Fruit fly (Drosophila melanogaster) whole organism, embryonic: ENCODE measurements around the gene Rai1.

Source experiments
- BEAF-32 ChIP-seq: fragments of 200-800 bp; sonication (Bioruptor generic); optimal IDR thresholded peaks from 3 replicates; lab custom pipeline; 2017; ENCODE audit warnings: missing biosample characterization, missing genetic modification characterization, mild to moderate bottlenecking, moderate library complexity, missing genetic modification reagents
- Blimp-1 ChIP-seq: fragments of 200-800 bp; sonication (Bioruptor generic); optimal IDR thresholded peaks from 3 replicates; lab custom pipeline; 2018; ENCODE audit warnings: missing biosample characterization, missing genetic modification characterization, mild to moderate bottlenecking, moderate library complexity, missing genetic modification reagents
- CG10565 ChIP-seq: fragments of 200-800 bp; sonication (Bioruptor generic); optimal IDR thresholded peaks from 3 replicates; lab custom pipeline; 2016; ENCODE audit warnings: missing biosample characterization, mild to moderate bottlenecking, missing genetic modification characterization
- CG11093 ChIP-seq: fragments of 200-800 bp; sonication (Bioruptor generic); IDR thresholded peaks from 3 replicates; pipeline ENCODE4 v1.3.6; 2022; ENCODE audit warnings: missing biosample characterization, missing genetic modification characterization
- CG11456 ChIP-seq: fragments of 200-800 bp; sonication (Bioruptor generic); IDR thresholded peaks from 3 replicates; pipeline ENCODE4 v1.3.6; 2022; ENCODE audit warnings: missing biosample characterization, missing genetic modification characterization
- CG12659 ChIP-seq: fragments of 200-800 bp; sonication (Bioruptor generic); optimal IDR thresholded peaks from 3 replicates; lab custom pipeline; 2017; ENCODE audit warnings: mild to moderate bottlenecking, missing biosample characterization, missing genetic modification reagents, missing genetic modification characterization
- CG14014 ChIP-seq: fragments of 200-800 bp; sonication (Bioruptor generic); IDR thresholded peaks from 2 replicates; pipeline ENCODE4 v1.3.6; 2022; ENCODE audit warnings: missing biosample characterization, missing genetic modification characterization
- CG1529 ChIP-seq: fragments of 200-800 bp; sonication (Bioruptor generic); optimal IDR thresholded peaks from 3 replicates; lab custom pipeline; 2018; ENCODE audit warnings: missing biosample characterization, missing genetic modification characterization
- CG15601 ChIP-seq: fragments of 200-800 bp; sonication (Bioruptor generic); optimal IDR thresholded peaks from 3 replicates; lab custom pipeline; 2019; ENCODE audit warnings: missing biosample characterization, mild to moderate bottlenecking, missing genetic modification characterization, moderate library complexity
- CG1602 ChIP-seq: fragments of 200-800 bp; sonication (Bioruptor generic); optimal IDR thresholded peaks from 3 replicates; lab custom pipeline; 2016; ENCODE audit warnings: missing biosample characterization, missing genetic modification characterization
- CG17328 ChIP-seq: fragments of 200-800 bp; sonication (Bioruptor generic); IDR thresholded peaks from 2 replicates; pipeline ENCODE4 v1.3.6; 2022; ENCODE audit warnings: missing biosample characterization, missing genetic modification characterization
- CG17912 ChIP-seq: fragments of 200-800 bp; sonication (Bioruptor generic); optimal IDR thresholded peaks from 2 replicates; lab custom pipeline; 2018; ENCODE audit warnings: missing biosample characterization, mild to moderate bottlenecking, missing genetic modification characterization
- CG18599 ChIP-seq: fragments of 200-800 bp; sonication (Bioruptor generic); optimal IDR thresholded peaks from 3 replicates; lab custom pipeline; 2017; ENCODE audit warnings: missing biosample characterization, missing genetic modification characterization, mild to moderate bottlenecking, moderate library complexity, missing genetic modification reagents
- CG30403 ChIP-seq: fragments of 200-800 bp; sonication (Bioruptor generic); optimal IDR thresholded peaks from 3 replicates; lab custom pipeline; 2016; ENCODE audit warnings: missing biosample characterization, missing genetic modification characterization
- CG32772 ChIP-seq: fragments of 200-800 bp; sonication (Bioruptor generic); IDR thresholded peaks from 2 replicates; pipeline ENCODE4 v1.3.6; 2022; ENCODE audit warnings: missing biosample characterization, missing genetic modification characterization
- CG3838 ChIP-seq: fragments of 200-800 bp; sonication (Bioruptor generic); optimal IDR thresholded peaks from 3 replicates; lab custom pipeline; 2016; ENCODE audit warnings: missing biosample characterization, missing genetic modification characterization
- CG4707 ChIP-seq: fragments of 200-800 bp; sonication (Bioruptor generic); optimal IDR thresholded peaks from 2 replicates; lab custom pipeline; 2018; ENCODE audit warnings: missing biosample characterization, mild to moderate bottlenecking, missing genetic modification characterization, moderate library complexity
- CG5180 ChIP-seq: fragments of 200-800 bp; sonication (Bioruptor generic); optimal IDR thresholded peaks from 3 replicates; lab custom pipeline; 2017; ENCODE audit warnings: missing biosample characterization, missing genetic modification characterization, mild to moderate bottlenecking, moderate library complexity, missing genetic modification reagents
- CG6254 ChIP-seq: fragments of 200-800 bp; sonication (Bioruptor generic); optimal IDR thresholded peaks from 3 replicates; lab custom pipeline; 2017; ENCODE audit warnings: mild to moderate bottlenecking, missing biosample characterization, missing genetic modification reagents, missing genetic modification characterization
- CG6272 ChIP-seq: fragments of 200-800 bp; sonication (Bioruptor generic); IDR thresholded peaks from 2 replicates; pipeline ENCODE4 v1.3.6; 2022; ENCODE audit warnings: missing biosample characterization, missing genetic modification characterization
- CG6683 ChIP-seq: fragments of 200-800 bp; sonication (Bioruptor generic); optimal IDR thresholded peaks from 2 replicates; lab custom pipeline; 2017; ENCODE audit warnings: missing biosample characterization, mild to moderate bottlenecking, missing genetic modification characterization, missing genetic modification reagents
- CG8388 ChIP-seq: fragments of 200-800 bp; sonication (Bioruptor generic); optimal IDR thresholded peaks from 2 replicates; lab custom pipeline; 2019; ENCODE audit warnings: missing biosample characterization, mild to moderate bottlenecking, missing genetic modification characterization, moderate library complexity
- CkIIα-i1 ChIP-seq: fragments of 200-800 bp; sonication (Bioruptor generic); IDR thresholded peaks from 2 replicates; pipeline ENCODE4 v1.3.6; 2022; ENCODE audit warnings: missing biosample characterization, missing genetic modification characterization
- Doc3 ChIP-seq: fragments of 200-800 bp; sonication (Bioruptor generic); IDR thresholded peaks from 3 replicates; pipeline ENCODE4 v1.3.6; 2022; ENCODE audit warnings: missing biosample characterization, missing genetic modification characterization; ENCODE audit not compliant: partially characterized antibody
- H2.0 ChIP-seq: fragments of 200-800 bp; sonication (Bioruptor generic); IDR thresholded peaks from 2 replicates; pipeline ENCODE4 v1.3.6; 2022; ENCODE audit warnings: missing biosample characterization, missing genetic modification characterization
- HLH54F ChIP-seq: fragments of 200-800 bp; sonication (Bioruptor generic); optimal IDR thresholded peaks from 3 replicates; lab custom pipeline; 2016; ENCODE audit warnings: missing biosample characterization, missing genetic modification characterization
- Hr3 ChIP-seq: fragments of 200-800 bp; sonication (Bioruptor generic); optimal IDR thresholded peaks from 3 replicates; lab custom pipeline; 2016; ENCODE audit warnings: missing biosample characterization, missing genetic modification characterization
- Oaz ChIP-seq: fragments of 200-800 bp; sonication (Bioruptor generic); IDR thresholded peaks from 2 replicates; pipeline ENCODE4 v1.3.6; 2022; ENCODE audit warnings: missing biosample characterization, missing genetic modification characterization
- Optix ChIP-seq: fragments of 200-800 bp; sonication (Bioruptor generic); IDR thresholded peaks from 3 replicates; pipeline ENCODE4 v1.3.6; 2022; ENCODE audit warnings: missing biosample characterization, missing genetic modification characterization
- Ravus ChIP-seq: fragments of 200-800 bp; sonication (Bioruptor generic); IDR thresholded peaks from 2 replicates; pipeline ENCODE4 v1.3.6; 2022; ENCODE audit warnings: missing biosample characterization, missing genetic modification characterization
- Side ChIP-seq: fragments of 200-800 bp; sonication (Bioruptor generic); optimal IDR thresholded peaks from 2 replicates; lab custom pipeline; 2016; ENCODE audit warnings: missing biosample characterization, missing genetic modification characterization
- Sry-β ChIP-seq: fragments of 200-800 bp; sonication (Bioruptor generic); optimal IDR thresholded peaks from 2 replicates; lab custom pipeline; 2018; ENCODE audit warnings: missing biosample characterization, mild to moderate bottlenecking, missing genetic modification characterization, moderate library complexity
- bab2 ChIP-seq: fragments of 200-800 bp; sonication (Bioruptor generic); optimal IDR thresholded peaks from 2 replicates; lab custom pipeline; 2016; ENCODE audit warnings: missing biosample characterization, missing genetic modification characterization
- br ChIP-seq: fragments of >200 bp; optimal IDR thresholded peaks from 2 replicates; lab custom pipeline; 2017
- bsh ChIP-seq, 2 experiments: fragments of 200-800 bp; sonication (Bioruptor generic); optimal IDR thresholded peaks; 2 replicates each; lab custom pipeline; 2017 to 2018; ENCODE audit warnings: mild to moderate bottlenecking in 2 of 2, missing biosample characterization in 2 of 2, missing genetic modification characterization in 2 of 2, moderate library complexity in 1 of 2
- cad ChIP-seq: fragments of >200 bp; optimal IDR thresholded peaks from 2 replicates; lab custom pipeline; 2017; ENCODE audit warnings: missing biosample characterization, missing genetic modification characterization
- cas ChIP-seq: fragments of 200-800 bp; sonication (Bioruptor generic); IDR thresholded peaks from 2 replicates; pipeline ENCODE4 v1.3.6; 2022; ENCODE audit warnings: missing biosample characterization, missing genetic modification characterization
- chm ChIP-seq: fragments of 200-800 bp; sonication (Bioruptor generic); IDR thresholded peaks from 2 replicates; pipeline ENCODE4 v1.3.6; 2022; ENCODE audit warnings: missing biosample characterization, missing genetic modification characterization
- fru ChIP-seq: fragments of >200 bp; optimal IDR thresholded peaks from 2 replicates; lab custom pipeline; 2017
- grn ChIP-seq: fragments of 200-800 bp; sonication (Bioruptor generic); optimal IDR thresholded peaks from 3 replicates; lab custom pipeline; 2017; ENCODE audit warnings: missing biosample characterization, missing genetic modification characterization
- her ChIP-seq: fragments of 200-800 bp; sonication (Bioruptor generic); optimal IDR thresholded peaks from 2 replicates; lab custom pipeline; 2016; ENCODE audit warnings: missing biosample characterization, missing genetic modification characterization
- odd ChIP-seq: fragments of 200-800 bp; sonication (Bioruptor generic); optimal IDR thresholded peaks from 2 replicates; lab custom pipeline; 2017; ENCODE audit warnings: missing biosample characterization, mild to moderate bottlenecking, missing genetic modification characterization
- phol ChIP-seq: fragments of 200-800 bp; sonication (Bioruptor generic); optimal IDR thresholded peaks from 3 replicates; lab custom pipeline; 2018; ENCODE audit warnings: missing biosample characterization, mild to moderate bottlenecking, missing genetic modification characterization, moderate library complexity
- ranshi ChIP-seq: fragments of 200-800 bp; sonication (Bioruptor generic); IDR thresholded peaks from 2 replicates; pipeline ENCODE4 v1.3.6; 2022; ENCODE audit warnings: missing biosample characterization, missing genetic modification characterization
- sc ChIP-seq, 3 experiments: fragments of >200 bp in 2 of 3; fragments of 200-800 bp in 1 of 3; sonication (Bioruptor generic) in 1 of 3; optimal IDR thresholded peaks; 2 replicates in 2 of 3; 3 replicates in 1 of 3; lab custom pipeline; 2017; ENCODE audit warnings: mild to moderate bottlenecking in 1 of 3, missing biosample characterization in 1 of 3, missing genetic modification characterization in 1 of 3, missing genetic modification reagents in 1 of 3
- shn ChIP-seq: fragments of 200-800 bp; sonication (Bioruptor generic); optimal IDR thresholded peaks from 3 replicates; lab custom pipeline; 2016; ENCODE audit warnings: missing biosample characterization, missing genetic modification characterization
- stc ChIP-seq: fragments of 200-800 bp; sonication (Bioruptor generic); IDR thresholded peaks from 2 replicates; pipeline ENCODE4 v1.3.6; 2022; ENCODE audit warnings: missing biosample characterization, missing genetic modification characterization
- tgo ChIP-seq: fragments of 200-800 bp; sonication (Bioruptor generic); IDR thresholded peaks from 3 replicates; pipeline ENCODE4 v1.3.6; 2022; ENCODE audit warnings: missing biosample characterization, missing genetic modification characterization
- tll ChIP-seq, 2 experiments: fragments of 200-800 bp in 1 of 2; fragments of >200 bp in 1 of 2; sonication (Bioruptor generic) in 1 of 2; optimal IDR thresholded peaks; 2 replicates each; lab custom pipeline; 2017 to 2019; ENCODE audit warnings: missing biosample characterization in 2 of 2, missing genetic modification characterization in 2 of 2, mild to moderate bottlenecking in 1 of 2, moderate library complexity in 1 of 2
- wdn ChIP-seq: fragments of 200-800 bp; sonication (Bioruptor generic); IDR thresholded peaks from 2 replicates; pipeline ENCODE4 v1.3.6; 2022; ENCODE audit warnings: missing biosample characterization, missing genetic modification characterization
- zf30C ChIP-seq: fragments of 200-800 bp; sonication (Bioruptor generic); optimal IDR thresholded peaks from 3 replicates; lab custom pipeline; 2018; ENCODE audit warnings: missing biosample characterization, mild to moderate bottlenecking, missing genetic modification characterization

Rai1 gene

DNA sequence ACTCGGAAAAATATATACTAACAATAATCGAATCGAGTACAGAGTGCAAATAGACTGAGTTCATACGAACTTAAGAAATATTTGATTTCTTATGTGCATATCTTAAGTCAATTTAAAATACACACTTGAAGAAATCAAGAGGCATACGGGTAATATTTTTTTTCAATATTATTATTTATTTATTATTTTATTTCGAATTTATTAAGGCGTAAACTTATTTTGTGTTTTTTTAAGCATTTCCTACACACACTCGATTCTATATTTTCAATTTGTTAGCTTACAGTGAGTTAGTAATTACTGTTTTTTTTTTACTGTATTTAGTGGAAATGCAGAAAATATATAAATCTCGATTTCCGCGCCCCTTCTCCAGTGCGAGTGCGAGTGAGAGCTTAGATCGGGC lies 10.1 kb upstream of the Rai1 start (continued):
- TF ChIP-seq Ravus (GFP tag; lab: Robert Waterston, UW): no peak
- TF ChIP-seq CG6683: no peak
- TF ChIP-seq sc (optimal IDR thresholded peaks at IDR 0.05; lab: Kevin White, UChicago): no peak
- TF ChIP-seq sc (GFP tag; optimal IDR thresholded peaks at IDR 0.05; lab: Kevin White, UChicago): no peak
- TF ChIP-seq CG3838 (GFP tag; lab: Kevin White, UChicago): no peak
- TF ChIP-seq Blimp-1 (GFP tag; lab: Kevin White, UChicago): peak; percentile 33
- TF ChIP-seq Hr3 (GFP tag; lab: Kevin White, UChicago): peak; percentile 17
- TF ChIP-seq wdn (GFP tag; lab: Robert Waterston, UW): no peak
- TF ChIP-seq bsh (GFP tag; optimal IDR thresholded peaks at IDR 0.05; lab: Kevin White, UChicago): peak in 1 of 2 experiments; percentile 27
- no peak for TF ChIP-seq Sry-β
- no peak for TF ChIP-seq CG32772 (GFP tag; lab: Robert Waterston, UW)
- no peak for TF ChIP-seq CG4707 (GFP tag; lab: Kevin White, UChicago)
- no peak for TF ChIP-seq ranshi (GFP tag; lab: Robert Waterston, UW)
- TF ChIP-seq CG1529 (GFP tag; lab: Kevin White, UChicago): no peak
- TF ChIP-seq phol (tag; lab: Kevin White, UChicago): peak; percentile 39
- TF ChIP-seq cad (GFP tag; lab: Kevin White, UChicago): no peak
- no peak for TF ChIP-seq CG10565 (GFP tag; lab: Kevin White, UChicago)
- no peak for TF ChIP-seq CG5180 (GFP tag; lab: Kevin White, UChicago)
- TF ChIP-seq CG8388 (GFP tag; lab: Kevin White, UChicago): no peak
- no peak for TF ChIP-seq CG14014 (GFP tag; lab: Robert Waterston, UW)
- TF ChIP-seq CkIIα-i1 (GFP tag; lab: Robert Waterston, UW): no peak
- no peak for TF ChIP-seq BEAF-32 (GFP tag; lab: Kevin White, UChicago)
- no peak for TF ChIP-seq chm (GFP tag; lab: Robert Waterston, UW)
- no peak for TF ChIP-seq zf30C (GFP tag; lab: Kevin White, UChicago)
- no peak for TF ChIP-seq cas (GFP tag; lab: Robert Waterston, UW)
- no peak for TF ChIP-seq Doc3 (GFP tag; lab: Robert Waterston, UW)
- peak; percentile 6 for TF ChIP-seq CG1602 (GFP tag; lab: Kevin White, UChicago)
- no peak for TF ChIP-seq HLH54F (GFP tag; lab: Kevin White, UChicago)
- no peak for TF ChIP-seq CG11093 (GFP tag; lab: Robert Waterston, UW)
- 0 out of 3 replicates have a peak, but pooled peaks have one; percentile 50 for TF ChIP-seq CG11456 (GFP tag; lab: Robert Waterston, UW)
- TF ChIP-seq odd (GFP tag; lab: Kevin White, UChicago): no peak
- TF ChIP-seq shn (GFP tag; lab: Kevin White, UChicago): no peak
- TF ChIP-seq CG6272 (GFP tag; lab: Robert Waterston, UW): no peak
- TF ChIP-seq br (lab: Kevin White, UChicago): no peak
- TF ChIP-seq Optix (GFP tag; lab: Robert Waterston, UW): no peak
- TF ChIP-seq her: no peak

DNA sequence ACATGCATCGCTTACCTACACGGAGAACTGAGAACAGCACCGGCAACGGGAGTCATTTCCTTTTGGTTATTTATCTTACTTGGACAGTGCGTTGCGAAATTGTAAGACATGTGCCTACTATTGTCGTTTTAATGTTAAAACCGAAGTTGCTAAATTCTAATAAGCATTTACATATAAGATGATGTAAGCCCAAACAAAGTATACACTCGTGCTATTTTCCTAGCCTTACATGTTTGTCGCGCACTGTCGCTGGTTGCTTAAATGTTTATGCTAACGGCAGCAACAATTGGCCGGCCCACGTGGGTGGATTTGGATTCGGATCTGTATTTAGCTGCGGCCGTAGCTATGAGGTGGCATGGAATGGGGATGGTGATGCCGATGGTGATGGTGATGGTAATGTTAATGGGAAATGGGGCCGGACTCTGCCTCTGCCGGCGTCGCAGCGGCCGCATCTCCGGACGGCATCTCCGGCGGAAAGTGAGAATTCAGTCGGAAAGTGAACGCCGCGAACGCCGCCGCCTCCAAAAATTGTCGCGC lies 8.1 kb upstream of the Rai1 start, which contains the start of gene CG4829:
Gene CG4829, plus strand, starts transcription at position 487 of the 537 bp plus-strand sequence.
- TF ChIP-seq CG18599 (GFP tag; lab: Kevin White, UChicago) (peak; percentile 87), CG6254 (GFP tag; lab: Kevin White, UChicago) (peak; percentile 80), Oaz (peak; percentile 81), CG17912 (GFP tag; lab: Kevin White, UChicago) (peak; percentile 79), CG12659 (GFP tag; lab: Kevin White, UChicago) (peak; percentile 85), H2.0 (peak; percentile 88), Side (GFP tag; lab: Kevin White, UChicago) (peak; percentile 85), fru (lab: Kevin White, UChicago) (no peak), bab2 (peak; percentile 86), CG17328 (GFP tag; lab: Robert Waterston, UW) (peak; percentile 88), CG30403 (GFP tag; lab: Kevin White, UChicago) (peak; percentile 85), grn (GFP tag; lab: Kevin White, UChicago) (no peak), CG15601 (tag; lab: Kevin White, UChicago) (peak; percentile 79), tll (GFP tag; optimal IDR thresholded peaks at IDR 0.05; lab: Kevin White, UChicago) (no peak), stc (GFP tag; lab: Robert Waterston, UW) (peak; percentile 87), tgo (GFP tag; lab: Robert Waterston, UW) (peak; percentile 87)
